Worm (Caenorhabditis elegans) whole organism, mixed stage, embryonic: ENCODE data around the gene B0462.5.

Source experiments
- M03D4.4 ChIP-seq: sonication (generic microtip); optimal IDR thresholded peaks from 2 replicates; lab custom pipeline; 2017; ENCODE audit warnings: mild to moderate bottlenecking, missing genetic modification characterization, missing compliant biosample characterization
- elt-3 ChIP-seq: fragments of 150-350 bp; optimal IDR thresholded peaks from 2 replicates; lab custom pipeline; 2014; ENCODE audit warnings: missing biosample characterization, missing genetic modification characterization
- mep-1 ChIP-seq: fragments of 150-350 bp; optimal IDR thresholded peaks from 2 replicates; lab custom pipeline; 2017; ENCODE audit warnings: missing biosample characterization, missing genetic modification reagents, missing genetic modification characterization, inconsistent platforms
- nhr-12 ChIP-seq: fragments of 150-350 bp; optimal IDR thresholded peaks from 2 replicates; lab custom pipeline; 2014; ENCODE audit warnings: missing biosample characterization, missing genetic modification characterization
- snpc-4 ChIP-seq: fragments of 150-350 bp; optimal IDR thresholded peaks from 2 replicates; lab custom pipeline; 2014; ENCODE audit warnings: missing biosample characterization, missing genetic modification characterization
- unc-120 ChIP-seq: sonication (generic microtip); optimal IDR thresholded peaks from 2 replicates; lab custom pipeline; 2017; ENCODE audit warnings: missing genetic modification characterization, missing compliant biosample characterization; ENCODE audit not compliant: poor library complexity, severe bottlenecking
- ztf-11 ChIP-seq: fragments of 150-350 bp; optimal IDR thresholded peaks from 2 replicates; lab custom pipeline; 2014; ENCODE audit warnings: missing biosample characterization, missing genetic modification characterization

DNA sequence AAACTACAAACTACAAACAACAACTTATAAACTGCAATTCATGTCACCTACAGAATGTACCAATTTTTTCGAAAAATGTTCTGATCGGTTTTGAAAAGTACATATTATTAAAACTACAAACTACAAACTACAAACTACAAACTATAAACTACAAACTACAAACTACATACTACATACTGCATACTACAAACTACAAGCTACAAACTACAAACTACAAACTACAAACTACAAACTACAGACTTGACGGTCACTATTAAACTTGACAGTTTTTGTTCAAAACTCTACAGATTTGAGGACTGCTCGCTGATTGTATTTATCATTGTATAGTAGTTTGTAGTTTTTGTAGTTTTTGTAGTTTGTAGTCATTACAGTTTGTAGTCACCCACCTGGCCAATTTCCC is 31.2 kb upstream of the B0462.5 start:
- TF ChIP-seq M03D4.4 (tag; lab: Kevin White, UChicago) = no peak
- no peak for TF ChIP-seq ztf-11
- TF ChIP-seq elt-3 = no peak
- no peak for TF ChIP-seq mep-1 (tag; lab: Kevin White, UChicago)
- TF ChIP-seq unc-120 (tag; lab: Kevin White, UChicago) = no peak
- TF ChIP-seq nhr-12 (tag; lab: Kevin White, UChicago) = no peak
- no peak for TF ChIP-seq snpc-4 (tag; lab: Kevin White, UChicago)
